Fruit fly (Drosophila melanogaster): ENCODE data around the gene CG7668.

dm6 chr3L:20002482-20003234, at the start of gene CG7668:
- no peak; the same call in 1 of the 2 replicates for TF ChIP-seq Lim3 (GFP tag; IDR thresholded peaks at IDR 0.05)
- TF ChIP-seq da (GFP tag; optimal IDR thresholded peaks at IDR 0.05): peak; percentile 53
- no peak for TF ChIP-seq h (optimal IDR thresholded peaks at IDR 0.05)
- peak; percentile 85 for TF ChIP-seq CG15601 (tag; optimal IDR thresholded peaks at IDR 0.05)
- TF ChIP-seq wor (GFP tag; IDR thresholded peaks at IDR 0.05): peak; percentile 59
